Worm (Caenorhabditis elegans) whole organism, young adult: Measurements from ENCODE around the gene C28H8.7.

Experiments used
- F10E7.11 ChIP-seq: sonication (generic microtip); optimal IDR thresholded peaks from 2 replicates; lab custom pipeline; 2017; ENCODE audit warnings: mild to moderate bottlenecking, missing genetic modification characterization, moderate library complexity, missing compliant biosample characterization
- bed-2 ChIP-seq: fragments of 200-800 bp; sonication (Bioruptor generic); IDR thresholded peaks from 2 replicates; pipeline ENCODE4 v1.3.6; 2022; ENCODE audit warnings: missing genetic modification reagents, missing genetic modification characterization, missing compliant biosample characterization
- dpl-1 ChIP-seq: fragments of 150-350 bp; optimal IDR thresholded peaks from 2 replicates; lab custom pipeline; 2014; ENCODE audit warnings: missing biosample characterization, missing genetic modification reagents, missing genetic modification characterization
- efl-1 ChIP-seq: fragments of 150-350 bp; optimal IDR thresholded peaks from 2 replicates; lab custom pipeline; 2014; ENCODE audit warnings: missing biosample characterization, missing genetic modification reagents, missing genetic modification characterization
- gei-17 ChIP-seq: fragments of 200-800 bp; sonication (Bioruptor generic); optimal IDR thresholded peaks from 2 replicates; lab custom pipeline; 2018; ENCODE audit warnings: mild to moderate bottlenecking, missing genetic modification characterization, missing compliant biosample characterization
- him-1 ChIP-seq: sonication (generic microtip); optimal IDR thresholded peaks from 2 replicates; lab custom pipeline; 2016; ENCODE audit warnings: missing genotype, missing genetic modification reagents, missing genetic modification characterization, missing compliant biosample characterization
- hlh-26 ChIP-seq: fragments of 200-800 bp; sonication (Bioruptor generic); conservative IDR thresholded peaks from 2 replicates; pipeline ENCODE4 v1.3.6; 2022; ENCODE audit warnings: missing genetic modification reagents, missing genetic modification characterization, missing compliant biosample characterization
- lir-1 ChIP-seq: fragments of 200-800 bp; sonication (Bioruptor generic); conservative IDR thresholded peaks from 2 replicates; pipeline ENCODE4 v1.3.6; 2022; ENCODE audit warnings: missing genetic modification reagents, missing genetic modification characterization, missing compliant biosample characterization
- nhr-27 ChIP-seq: fragments of 200-800 bp; sonication (Bioruptor generic); optimal IDR thresholded peaks from 2 replicates; lab custom pipeline; 2018; ENCODE audit warnings: mild to moderate bottlenecking, missing genetic modification characterization, moderate library complexity, missing compliant biosample characterization
- snpc-4 ChIP-seq, 5 experiments: fragments of 150-350 bp in 1 of 5; sonication (generic microtip) in 4 of 5; optimal IDR thresholded peaks; 2 replicates each; lab custom pipeline; 2014 to 2018; ENCODE audit warnings: missing genetic modification characterization in 5 of 5, missing biosample characterization in 3 of 5, antibody characterized with exemption in 2 of 5, mild to moderate bottlenecking in 2 of 5, missing compliant biosample characterization in 2 of 5, missing genotype in 2 of 5, moderate library complexity in 2 of 5, missing genetic modification reagents in 1 of 5
- somi-1 ChIP-seq: fragments of 200-800 bp; sonication (Bioruptor generic); optimal IDR thresholded peaks from 2 replicates; lab custom pipeline; 2018; ENCODE audit warnings: mild to moderate bottlenecking, missing genetic modification characterization, missing compliant biosample characterization
- unc-130 ChIP-seq: sonication (generic microtip); optimal IDR thresholded peaks from 2 replicates; lab custom pipeline; 2016; ENCODE audit warnings: missing genetic modification reagents, missing genetic modification characterization, missing compliant biosample characterization
- ztf-22 ChIP-seq: fragments of 200-800 bp; sonication (Bioruptor generic); optimal IDR thresholded peaks from 2 replicates; lab custom pipeline; 2018; ENCODE audit warnings: mild to moderate bottlenecking, missing genetic modification characterization, moderate library complexity, missing compliant biosample characterization

DNA sequence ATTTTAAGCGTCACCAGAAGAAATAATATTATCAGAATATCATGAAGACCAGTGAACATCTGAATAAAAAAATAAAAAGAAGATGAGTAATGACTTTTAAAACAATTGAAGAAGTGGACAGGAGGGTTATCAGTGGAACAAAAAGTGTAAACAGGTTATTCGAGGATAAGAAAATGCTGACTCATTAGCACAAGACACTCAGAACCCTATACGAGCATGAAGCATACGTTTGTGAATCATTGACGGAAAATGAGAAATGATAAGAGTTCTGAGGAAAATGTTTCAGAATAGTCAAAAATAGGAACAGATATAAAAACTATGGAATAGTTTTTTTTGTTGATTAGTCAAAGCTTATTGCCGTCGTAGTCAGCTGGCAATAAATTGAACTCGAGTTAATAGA is 46.1 kb upstream of the C28H8.7 start, which contains the start of gene zmp-1:
- no peak for TF ChIP-seq him-1
- no peak for TF ChIP-seq snpc-4 (GFP tag; optimal IDR thresholded peaks at IDR 0.05; lab: Kevin White, UChicago)
- TF ChIP-seq snpc-4 (tag; optimal IDR thresholded peaks at IDR 0.05; lab: Kevin White, UChicago) = no peak
- no peak for TF ChIP-seq unc-130 (GFP tag; lab: Kevin White, UChicago)
- TF ChIP-seq lir-1 (GFP tag; lab: Robert Waterston, UW) = no peak
- TF ChIP-seq gei-17 (GFP tag; lab: Kevin White, UChicago) = no peak
- no peak for TF ChIP-seq ztf-22
- TF ChIP-seq bed-2 (GFP tag; lab: Robert Waterston, UW) = no peak
- TF ChIP-seq nhr-27 = no peak
- TF ChIP-seq hlh-26 (GFP tag; lab: Robert Waterston, UW) = no peak
- TF ChIP-seq somi-1 (GFP tag; lab: Kevin White, UChicago) = no peak
- no peak for TF ChIP-seq efl-1
- TF ChIP-seq F10E7.11 (tag; lab: Kevin White, UChicago) = no peak
- TF ChIP-seq dpl-1 (GFP tag; lab: Kevin White, UChicago) = no peak
